Worm (Caenorhabditis elegans): ENCODE measurements around the gene K12H4.7.

Gene K12H4.7

ce11 chrIII:8043784-8044183 is 7.1 kb downstream of the K12H4.7 start:
- TF ChIP-seq vab-7 (GFP tag; IDR thresholded peaks at IDR 0.05) (peak; percentile 100), spr-3 (GFP tag; optimal IDR thresholded peaks at IDR 0.05) (peak; percentile 86), Y48G9A.11 (GFP tag; IDR thresholded peaks at IDR 0.05) (peak; percentile 96), D1046.2 (GFP tag; IDR thresholded peaks at IDR 0.05) (peak; percentile 97), F10B5.3 (tag; optimal IDR thresholded peaks at IDR 0.05) (no peak), spr-1 (tag; optimal IDR thresholded peaks at IDR 0.05) (peak; percentile 94), F49E8.2 (tag; optimal IDR thresholded peaks at IDR 0.05; ENCODE audit: borderline replicate concordance) (peak; percentile 83), ceh-44 (GFP tag; IDR thresholded peaks at IDR 0.05) (peak; percentile 100), lin-15B (tag; optimal IDR thresholded peaks at IDR 0.05) (peak; percentile 91), nhr-28 (tag; optimal IDR thresholded peaks at IDR 0.05) (peak; percentile 98), hlh-30 (tag; optimal IDR thresholded peaks at IDR 0.05; ENCODE audit: insufficient read depth) (peak; percentile 93), zag-1 (tag; optimal IDR thresholded peaks at IDR 0.05) (peak; percentile 54), lim-7 (GFP tag; IDR thresholded peaks at IDR 0.05) (peak; percentile 97), daf-19 (GFP tag; conservative IDR thresholded peaks at IDR 0.05) (peak; percentile 88), ceh-32 (tag; optimal IDR thresholded peaks at IDR 0.05; ENCODE audit: poor library complexity) (peak; percentile 13), nhr-77 (tag; optimal IDR thresholded peaks at IDR 0.05) (peak; percentile 99), nhr-237 (tag; optimal IDR thresholded peaks at IDR 0.05) (peak; percentile 63), jun-1 (tag; optimal IDR thresholded peaks at IDR 0.05) (peak; percentile 92), egl-27 (tag; optimal IDR thresholded peaks at IDR 0.05) (no peak), hif-1 (tag; optimal IDR thresholded peaks at IDR 0.05) (peak; percentile 65 to 98), saeg-2 (GFP tag; IDR thresholded peaks at IDR 0.05) (0 out of 2 replicates have a peak, but pooled peaks have one; percentile 21), aha-1 (tag) (peak; percentile 98), nhr-41 (GFP tag; IDR thresholded peaks at IDR 0.05) (peak; percentile 84), F44E2.7 (GFP tag; IDR thresholded peaks at IDR 0.05) (peak; percentile 76; the same call in 1 of the 2 replicates), set-16 (GFP tag; IDR thresholded peaks at IDR 0.05) (no peak), Y105C5A.15 (GFP tag; IDR thresholded peaks at IDR 0.05) (peak; percentile 58; the same call in 1 of the 2 replicates), pha-4 (GFP tag; IDR thresholded peaks at IDR 0.05) (peak; percentile 93), pha-4 (tag; optimal IDR thresholded peaks at IDR 0.05) (peak; percentile 98), gei-8 (GFP tag; optimal IDR thresholded peaks at IDR 0.05) (peak; percentile 75), ZK546.5 (tag; optimal IDR thresholded peaks at IDR 0.05) (peak in 1 of 2 experiments; percentile 84), snpc-1.2 (GFP tag; IDR thresholded peaks at IDR 0.05) (peak; percentile 88), ceh-20 (GFP tag; IDR thresholded peaks at IDR 0.05) (peak; percentile 97), sdz-12 (GFP tag; optimal IDR thresholded peaks at IDR 0.05) (peak; percentile 99), ama-1 (optimal IDR thresholded peaks at IDR 0.05) (peak; percentile 85), nhr-42 (GFP tag; IDR thresholded peaks at IDR 0.05) (peak; percentile 94), mxl-3 (GFP tag; optimal IDR thresholded peaks at IDR 0.05) (peak; percentile 98), mxl-2 (GFP tag; conservative IDR thresholded peaks at IDR 0.05) (peak; percentile 89), nhr-76 (tag; optimal IDR thresholded peaks at IDR 0.05) (peak; percentile 57), F37D6.2 (tag; optimal IDR thresholded peaks at IDR 0.05) (peak; percentile 94), zfp-2 (tag; optimal IDR thresholded peaks at IDR 0.05) (peak; percentile 83), rbr-2 (tag; optimal IDR thresholded peaks at IDR 0.05) (peak; percentile 98), T26A8.4 (GFP tag; IDR thresholded peaks at IDR 0.05) (peak; percentile 83), nhr-6 (tag; optimal IDR thresholded peaks at IDR 0.05) (peak; percentile 92), hlh-11 (tag; optimal IDR thresholded peaks at IDR 0.05) (peak; percentile 97), zfp-3 (GFP tag; conservative IDR thresholded peaks at IDR 0.05) (no peak; the same call in 1 of the 2 replicates), lin-1 (GFP tag; IDR thresholded peaks at IDR 0.05) (peak; percentile 76; the same call in 1 of the 2 replicates), daf-8 (GFP tag; IDR thresholded peaks at IDR 0.05) (0 out of 2 replicates have a peak, but pooled peaks have one; percentile 85), daf-16 (GFP tag; optimal IDR thresholded peaks at IDR 0.05) (peak; percentile 62 to 80), daf-16 (tag; optimal IDR thresholded peaks at IDR 0.05) (peak; percentile 90), lin-13 (GFP tag; optimal IDR thresholded peaks at IDR 0.05) (peak; percentile 99), F26F4.8 (GFP tag; conservative IDR thresholded peaks at IDR 0.05) (peak; percentile 64; the same call in 1 of the 2 replicates), unc-39 (tag; optimal IDR thresholded peaks at IDR 0.05) (no peak)

Data from whole organism, L4 larva.